Fruit fly (Drosophila melanogaster) Kc167 (cell line): ENCODE results near the gene eIF4E1.

ENCODE experiments used
- Sin3A ChIP-seq: fragments of >200 bp; optimal IDR thresholded peaks from 2 replicates; lab custom pipeline; 2018; ENCODE audit warnings: missing external identifiers
- h ChIP-seq: fragments of >200 bp; optimal IDR thresholded peaks from 3 replicates; lab custom pipeline; 2018; ENCODE audit warnings: missing external identifiers
- psq ChIP-seq: fragments of >200 bp; optimal IDR thresholded peaks from 2 replicates; lab custom pipeline; 2017; ENCODE audit warnings: missing external identifiers

dm6 chr3L:9370907-9371365 lies 31.3 kb downstream of the eIF4E1 start, which contains the start of gene Fdx1:
- no peak for TF ChIP-seq h (lab: Kevin White, UChicago)
- TF ChIP-seq psq (lab: Kevin White, UChicago) = no peak
- TF ChIP-seq Sin3A (lab: Kevin White, UChicago) = no peak
